Worm (Caenorhabditis elegans): ENCODE data around the gene C17B7.3.

DNA sequence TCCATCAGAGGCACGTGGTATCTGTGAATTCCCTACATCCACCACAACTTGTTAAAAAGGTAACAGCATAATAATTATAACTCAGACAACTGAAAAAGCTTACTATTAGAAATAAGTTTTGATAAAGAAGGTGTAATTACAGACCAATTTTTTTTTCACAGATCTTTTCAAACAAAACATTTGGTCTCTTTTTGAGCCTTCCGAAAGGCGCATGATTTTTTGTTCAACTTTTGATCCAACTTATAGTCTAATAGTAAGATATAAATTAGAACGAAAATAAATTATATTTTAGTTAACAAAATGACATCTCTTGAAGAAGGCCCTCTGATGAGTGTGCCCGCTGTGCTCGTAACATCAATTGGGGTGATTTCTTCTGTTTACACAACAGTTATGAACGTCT is 34.4 kb upstream of the C17B7.3 start, which contains the start of gene srbc-3:
- TF ChIP-seq R02D3.7 (tag; optimal IDR thresholded peaks at IDR 0.05) = no peak
- TF ChIP-seq alr-1 (tag; optimal IDR thresholded peaks at IDR 0.05) = no peak
- TF ChIP-seq mab-5 (tag; optimal IDR thresholded peaks at IDR 0.05) = no peak
- TF ChIP-seq skn-1 (tag; optimal IDR thresholded peaks at IDR 0.05) = no peak
- no peak for TF ChIP-seq nhr-12 (tag; optimal IDR thresholded peaks at IDR 0.05)
- TF ChIP-seq lin-39 (tag; optimal IDR thresholded peaks at IDR 0.05) = no peak
- no peak for TF ChIP-seq ZK546.5 (tag; optimal IDR thresholded peaks at IDR 0.05)
- TF ChIP-seq F13H6.1 (tag; optimal IDR thresholded peaks at IDR 0.05) = no peak
- TF ChIP-seq unc-62 (GFP tag; optimal IDR thresholded peaks at IDR 0.05) = no peak
- TF ChIP-seq ama-1 (optimal IDR thresholded peaks at IDR 0.05) = no peak
- no peak for TF ChIP-seq ztf-11 (tag; optimal IDR thresholded peaks at IDR 0.05)
- no peak for TF ChIP-seq dmd-4 (tag; optimal IDR thresholded peaks at IDR 0.05)
- TF ChIP-seq gmeb-1 (tag; optimal IDR thresholded peaks at IDR 0.05) = no peak
- TF ChIP-seq snpc-4 (tag; optimal IDR thresholded peaks at IDR 0.05) = no peak

All from whole organism, L2 larva.